Fruit fly (Drosophila melanogaster) whole organism, prepupa: ENCODE data around the gene Pi3K21B.

Experiments
- CG10631 ChIP-seq: fragments of 200-800 bp; sonication (Bioruptor generic); optimal IDR thresholded peaks from 2 replicates; lab custom pipeline; 2016; ENCODE audit warnings: missing biosample characterization, missing genetic modification characterization
- CG10669 ChIP-seq: fragments of 200-800 bp; sonication (Bioruptor generic); optimal IDR thresholded peaks from 3 replicates; lab custom pipeline; 2018; ENCODE audit warnings: missing biosample characterization, mild to moderate bottlenecking, missing genetic modification characterization, moderate library complexity
- CG11294 ChIP-seq: fragments of 200-800 bp; sonication (Bioruptor generic); IDR thresholded peaks from 2 replicates; pipeline ENCODE4 v1.3.6; 2022; ENCODE audit warnings: missing biosample characterization, missing genetic modification characterization
- CG11902 ChIP-seq: fragments of 200-800 bp; sonication (Bioruptor generic); optimal IDR thresholded peaks from 3 replicates; lab custom pipeline; 2016; ENCODE audit warnings: missing biosample characterization, missing genetic modification characterization
- CG1621 ChIP-seq: fragments of 200-800 bp; sonication (Bioruptor generic); optimal IDR thresholded peaks from 3 replicates; lab custom pipeline; 2018; ENCODE audit warnings: missing biosample characterization, mild to moderate bottlenecking, missing genetic modification characterization
- CG3032 ChIP-seq: fragments of 200-800 bp; optimal IDR thresholded peaks from 2 replicates; lab custom pipeline; 2019; ENCODE audit warnings: missing biosample characterization, mild to moderate bottlenecking, missing genetic modification characterization, moderate library complexity
- CG31627 ChIP-seq: fragments of 200-800 bp; sonication (Bioruptor generic); optimal IDR thresholded peaks from 3 replicates; lab custom pipeline; 2016; ENCODE audit warnings: missing biosample characterization, missing genetic modification characterization
- CG32006 ChIP-seq: fragments of 200-800 bp; sonication (Bioruptor generic); optimal IDR thresholded peaks from 3 replicates; lab custom pipeline; 2017; ENCODE audit warnings: missing biosample characterization, mild to moderate bottlenecking, missing genetic modification characterization
- CG34406 ChIP-seq: fragments of 200-800 bp; sonication (Bioruptor generic); optimal IDR thresholded peaks from 3 replicates; lab custom pipeline; 2016; ENCODE audit warnings: missing biosample characterization, missing genetic modification characterization
- CG3919 ChIP-seq: fragments of 200-800 bp; sonication (Bioruptor generic); optimal IDR thresholded peaks from 3 replicates; lab custom pipeline; 2016; ENCODE audit warnings: missing biosample characterization, missing genetic modification characterization
- CG6276 ChIP-seq: fragments of 200-800 bp; sonication (Bioruptor generic); optimal IDR thresholded peaks from 2 replicates; lab custom pipeline; 2017; ENCODE audit warnings: missing biosample characterization, mild to moderate bottlenecking, missing genetic modification characterization
- CG6792 ChIP-seq: fragments of 200-800 bp; sonication (Bioruptor generic); optimal IDR thresholded peaks from 3 replicates; lab custom pipeline; 2016; ENCODE audit warnings: missing biosample characterization, missing genetic modification characterization
- CG6808 ChIP-seq: fragments of 200-800 bp; sonication (Bioruptor generic); optimal IDR thresholded peaks from 3 replicates; lab custom pipeline; 2017; ENCODE audit warnings: missing biosample characterization, missing genetic modification characterization, mild to moderate bottlenecking, moderate library complexity, missing genetic modification reagents
- CG6854 ChIP-seq: fragments of 200-800 bp; sonication (Bioruptor generic); optimal IDR thresholded peaks from 2 replicates; lab custom pipeline; 2017; ENCODE audit warnings: missing biosample characterization, mild to moderate bottlenecking, missing genetic modification characterization
- CG7368 ChIP-seq: fragments of 200-800 bp; sonication (Bioruptor generic); optimal IDR thresholded peaks from 3 replicates; lab custom pipeline; 2016; ENCODE audit warnings: missing biosample characterization, missing genetic modification characterization
- CG8119 ChIP-seq: fragments of 200-800 bp; sonication (Bioruptor generic); IDR thresholded peaks from 3 replicates; pipeline ENCODE4 v1.3.6; 2022; ENCODE audit warnings: missing biosample characterization, missing genetic modification characterization
- CG8319 ChIP-seq: fragments of 200-800 bp; sonication (Bioruptor generic); optimal IDR thresholded peaks from 3 replicates; lab custom pipeline; 2016; ENCODE audit warnings: missing biosample characterization, missing genetic modification characterization
- CG8632 ChIP-seq: fragments of 200-800 bp; sonication (Bioruptor generic); optimal IDR thresholded peaks from 3 replicates; lab custom pipeline; 2016; ENCODE audit warnings: missing biosample characterization, missing genetic modification characterization
- CG9139 ChIP-seq: fragments of 200-800 bp; sonication (Bioruptor generic); optimal IDR thresholded peaks from 3 replicates; lab custom pipeline; 2017; ENCODE audit warnings: missing biosample characterization, mild to moderate bottlenecking, missing genetic modification characterization
- Eip75B ChIP-seq: fragments of 200-800 bp; sonication (Bioruptor generic); optimal IDR thresholded peaks from 3 replicates; lab custom pipeline; 2016; ENCODE audit warnings: missing biosample characterization, missing genetic modification characterization
- Eip78C ChIP-seq: fragments of 200-800 bp; sonication (Bioruptor generic); peaks from one replicate; lab custom pipeline; 2016; ENCODE audit warnings: missing biosample characterization, missing genetic modification characterization
- Eip93F ChIP-seq: fragments of 200-800 bp; sonication (Bioruptor generic); optimal IDR thresholded peaks from 2 replicates; lab custom pipeline; 2016; ENCODE audit warnings: missing biosample characterization, mild to moderate bottlenecking, missing genetic modification characterization
- Ets21C ChIP-seq: fragments of 200-800 bp; sonication (Bioruptor generic); optimal IDR thresholded peaks from 3 replicates; lab custom pipeline; 2016; ENCODE audit warnings: missing biosample characterization, missing genetic modification characterization
- Ets96B ChIP-seq: fragments of 200-800 bp; optimal IDR thresholded peaks from 2 replicates; lab custom pipeline; 2019; ENCODE audit warnings: missing biosample characterization, mild to moderate bottlenecking, missing genetic modification characterization, moderate library complexity
- Gug ChIP-seq: fragments of 200-800 bp; sonication (Bioruptor generic); IDR thresholded peaks from 2 replicates; pipeline ENCODE4 v1.3.6; 2022; ENCODE audit warnings: missing biosample characterization, missing genetic modification characterization
- Hr39 ChIP-seq: fragments of 200-800 bp; sonication (Bioruptor generic); optimal IDR thresholded peaks from 2 replicates; lab custom pipeline; 2016; ENCODE audit warnings: missing biosample characterization, missing genetic modification characterization
- Hr4 ChIP-seq: fragments of 200-800 bp; sonication (Bioruptor generic); optimal IDR thresholded peaks from 3 replicates; lab custom pipeline; 2016; ENCODE audit warnings: missing biosample characterization, missing genetic modification characterization
- OdsH ChIP-seq: fragments of 200-800 bp; sonication (Bioruptor generic); optimal IDR thresholded peaks from 3 replicates; lab custom pipeline; 2016; ENCODE audit warnings: missing biosample characterization, missing genetic modification characterization
- Smox ChIP-seq: fragments of 200-800 bp; sonication (Bioruptor generic); optimal IDR thresholded peaks from 3 replicates; lab custom pipeline; 2016; ENCODE audit warnings: missing biosample characterization, missing genetic modification characterization
- Sox14 ChIP-seq: fragments of 200-800 bp; sonication (Bioruptor generic); optimal IDR thresholded peaks from 3 replicates; lab custom pipeline; 2016; ENCODE audit warnings: missing biosample characterization, missing genetic modification characterization
- Sox15 ChIP-seq: fragments of 200-800 bp; sonication (Bioruptor generic); optimal IDR thresholded peaks from 3 replicates; lab custom pipeline; 2016; ENCODE audit warnings: missing biosample characterization, missing genetic modification characterization
- achi ChIP-seq: fragments of 200-800 bp; sonication (Bioruptor generic); optimal IDR thresholded peaks from 3 replicates; lab custom pipeline; 2016; ENCODE audit warnings: missing biosample characterization, missing genetic modification characterization
- cyc ChIP-seq: fragments of 200-800 bp; sonication (Bioruptor generic); optimal IDR thresholded peaks from 3 replicates; lab custom pipeline; 2016; ENCODE audit warnings: missing biosample characterization, missing genetic modification characterization
- dac ChIP-seq: fragments of 200-800 bp; sonication (Bioruptor generic); optimal IDR thresholded peaks from 2 replicates; lab custom pipeline; 2017; ENCODE audit warnings: missing biosample characterization, mild to moderate bottlenecking, missing genetic modification characterization
- esn ChIP-seq: fragments of 200-800 bp; sonication (Bioruptor generic); optimal IDR thresholded peaks from 2 replicates; lab custom pipeline; 2016; ENCODE audit warnings: missing biosample characterization, mild to moderate bottlenecking, missing genetic modification characterization, moderate library complexity
- fd59A ChIP-seq: fragments of 200-800 bp; sonication (Bioruptor generic); optimal IDR thresholded peaks from 2 replicates; lab custom pipeline; 2017; ENCODE audit warnings: missing biosample characterization, mild to moderate bottlenecking, missing genetic modification characterization, missing genetic modification reagents
- fkh ChIP-seq: fragments of 200-800 bp; sonication (Bioruptor generic); optimal IDR thresholded peaks from 3 replicates; lab custom pipeline; 2017; ENCODE audit warnings: missing biosample characterization, mild to moderate bottlenecking, missing genetic modification characterization, moderate library complexity
- lz ChIP-seq: fragments of 200-800 bp; sonication (Bioruptor generic); optimal IDR thresholded peaks from 3 replicates; lab custom pipeline; 2016; ENCODE audit warnings: missing biosample characterization, missing genetic modification characterization
- salr ChIP-seq, 2 experiments: fragments of 200-800 bp; sonication (Bioruptor generic); optimal IDR thresholded peaks; 3 replicates each; lab custom pipeline; 2016 to 2018; ENCODE audit warnings: missing biosample characterization in 2 of 2, missing genetic modification characterization in 2 of 2, mild to moderate bottlenecking in 1 of 2
- ss ChIP-seq, 2 experiments: fragments of 200-800 bp; sonication (Bioruptor generic); optimal IDR thresholded peaks; 2 replicates in 1 of 2; 3 replicates in 1 of 2; lab custom pipeline; 2017 to 2018; ENCODE audit warnings: mild to moderate bottlenecking in 2 of 2, missing biosample characterization in 2 of 2, missing genetic modification characterization in 2 of 2, moderate library complexity in 1 of 2
- svp ChIP-seq: fragments of 200-800 bp; sonication (Bioruptor generic); peaks from one replicate; lab custom pipeline; 2016; ENCODE audit warnings: missing biosample characterization, missing genetic modification characterization
- topi ChIP-seq: fragments of 200-800 bp; sonication (Bioruptor generic); optimal IDR thresholded peaks from 3 replicates; lab custom pipeline; 2016; ENCODE audit warnings: missing biosample characterization, missing genetic modification characterization
- vri ChIP-seq: fragments of 200-800 bp; sonication (Bioruptor generic); optimal IDR thresholded peaks from 3 replicates; lab custom pipeline; 2016; ENCODE audit warnings: missing biosample characterization, mild to moderate bottlenecking, missing genetic modification characterization

Pi3K21B gene

dm6 chr2L:250507-251215 is 47.0 kb upstream of the Pi3K21B start, which contains the start of gene kis (continued):
- TF ChIP-seq CG6808 (GFP tag; lab: Kevin White, UChicago) (peak; percentile 43), Eip75B (GFP tag; lab: Kevin White, UChicago) (peak; percentile 43), Eip93F (no peak), Hr4 (GFP tag; lab: Kevin White, UChicago) (no peak), ss (GFP tag; optimal IDR thresholded peaks at IDR 0.05; lab: Kevin White, UChicago) (peak; percentile 38 to 53), CG1621 (tag; lab: Kevin White, UChicago) (peak; percentile 23)
- TF ChIP-seq, all 60 proteins: peak for 29

- TF ChIP-seq esn (peak; percentile 8), Sox14 (peak; percentile 57), CG34406 (no peak)
- TF ChIP-seq, all 60 proteins: peak for 2
Measured at dm6 chr2L:252174-252573, 45.5 kb upstream of the Pi3K21B start, which contains the start of gene Rpp30. Rpp30 (minus strand) TSS chr2L:252373.

dm6 chr2L:267441-268089 is 30.1 kb upstream of the Pi3K21B start, which contains the start of gene CG17075:
CG17075 (minus strand) TSS chr2L:267505.
- TF ChIP-seq Smox (GFP tag; lab: Kevin White, UChicago) (no peak), vri (GFP tag; lab: Kevin White, UChicago) (no peak), CG1621 (tag; lab: Kevin White, UChicago) (peak; percentile 74), CG11902 (GFP tag; lab: Kevin White, UChicago) (peak; percentile 61), fd59A (peak; percentile 72), lz (peak; percentile 75), CG8119 (GFP tag; lab: Robert Waterston, UW) (peak; percentile 97), CG3032 (peak; percentile 79), CG8319 (GFP tag; lab: Kevin White, UChicago) (peak; percentile 75), CG9139 (GFP tag; lab: Kevin White, UChicago) (peak; percentile 34), CG34406 (peak; percentile 80), ss (GFP tag; optimal IDR thresholded peaks at IDR 0.05; lab: Kevin White, UChicago) (peak; percentile 73 to 82), OdsH (GFP tag; lab: Kevin White, UChicago) (peak; percentile 92), fkh (peak; percentile 67), Eip78C (GFP tag; lab: Kevin White, UChicago) (peak; percentile 95), cyc (GFP tag; lab: Kevin White, UChicago) (peak; percentile 77), CG10631 (GFP tag; lab: Kevin White, UChicago) (peak; percentile 87), svp (GFP tag; lab: Kevin White, UChicago) (no peak), CG7368 (peak; percentile 81), CG10669 (GFP tag; lab: Kevin White, UChicago) (peak; percentile 80), CG3919 (GFP tag; lab: Kevin White, UChicago) (peak; percentile 90), CG31627 (GFP tag; lab: Kevin White, UChicago) (peak; percentile 69), CG8632 (GFP tag; lab: Kevin White, UChicago) (peak; percentile 78), CG6854 (no peak), Hr39 (GFP tag; lab: Kevin White, UChicago) (peak; percentile 61), CG32006 (peak; percentile 96), Ets21C (no peak), CG6276 (peak; percentile 93), achi (GFP tag; lab: Kevin White, UChicago) (peak; percentile 89), Eip93F (no peak), Ets96B (tag; lab: Kevin White, UChicago) (peak; percentile 87), Sox14 (peak; percentile 77), dac (GFP tag; lab: Kevin White, UChicago) (peak; percentile 90), topi (peak; percentile 79), CG11294 (peak; percentile 83), Eip75B (GFP tag; lab: Kevin White, UChicago) (peak; percentile 90), Gug (peak; percentile 92), CG6792 (GFP tag; lab: Kevin White, UChicago) (peak; percentile 82), Sox15 (GFP tag; lab: Kevin White, UChicago) (peak; percentile 65), salr (GFP tag; optimal IDR thresholded peaks at IDR 0.05; lab: Kevin White, UChicago) (peak; percentile 58 to 83), Hr4 (GFP tag; lab: Kevin White, UChicago) (peak; percentile 95), esn (peak; percentile 88), CG6808 (GFP tag; lab: Kevin White, UChicago) (peak; percentile 71)
